Fruit fly (Drosophila melanogaster) whole organism, wandering third instar larva: Measurements from ENCODE around the gene Sfp24Bc.

Experiments used
- Dfd ChIP-seq: fragments of >200 bp; optimal IDR thresholded peaks from 2 replicates; lab custom pipeline; 2017; ENCODE audit warnings: missing biosample characterization, missing genetic modification characterization
- Hnf4 ChIP-seq: fragments of 200-800 bp; sonication (Bioruptor generic); optimal IDR thresholded peaks from 2 replicates; lab custom pipeline; 2016; ENCODE audit warnings: missing biosample characterization, mild to moderate bottlenecking, missing genetic modification characterization
- OdsH ChIP-seq: fragments of 200-800 bp; sonication (Bioruptor generic); optimal IDR thresholded peaks from 2 replicates; lab custom pipeline; 2016; ENCODE audit warnings: missing biosample characterization, mild to moderate bottlenecking, missing genetic modification characterization
- ey ChIP-seq: fragments of 200-800 bp; sonication (Bioruptor generic); optimal IDR thresholded peaks from 2 replicates; lab custom pipeline; 2016; ENCODE audit warnings: missing biosample characterization, missing genetic modification characterization
- lola ChIP-seq: fragments of >200 bp; optimal IDR thresholded peaks from 2 replicates; lab custom pipeline; 2017; ENCODE audit warnings: missing biosample characterization, missing genetic modification characterization

- TF ChIP-seq OdsH (no peak), Hnf4 (GFP tag; lab: Kevin White, UChicago) (no peak), ey (no peak), lola (GFP tag; lab: Kevin White, UChicago) (no peak), Dfd (GFP tag; lab: Kevin White, UChicago) (no peak)
Measured at dm6 chr2L:3682489-3682888, 12.1 kb upstream of the Sfp24Bc start.
